Worm (Caenorhabditis elegans) whole organism, dauer: Measurements from ENCODE around the gene nlp-34.

Source experiments
- unc-62 ChIP-seq: sonication (generic microtip); optimal IDR thresholded peaks from 2 replicates; lab custom pipeline; 2017; ENCODE audit warnings: missing biosample characterization, missing genetic modification reagents, missing genetic modification characterization

nlp-34 gene

DNA sequence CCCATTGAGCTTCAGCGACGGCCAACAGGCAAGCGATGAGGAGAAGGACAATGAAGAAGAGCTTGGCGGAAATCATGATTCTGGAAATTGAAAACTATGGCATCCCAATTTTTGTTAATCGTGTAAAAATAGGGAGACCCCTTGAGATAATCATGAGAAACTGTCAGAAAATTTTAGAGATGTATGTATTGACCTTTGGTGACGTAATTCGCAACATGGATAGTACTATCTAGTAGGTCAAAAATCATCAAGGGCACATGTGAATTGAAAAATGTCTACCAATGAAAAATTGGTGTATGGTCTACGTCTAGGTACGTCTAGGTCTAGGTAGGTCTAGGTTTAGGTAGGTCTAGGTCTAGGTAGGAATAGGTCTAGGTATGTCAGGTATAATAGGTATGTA, at the start of gene nlp-34:
nlp-34 (minus strand) TSS at position 82 of the 400 bp plus-strand sequence.
- no peak for TF ChIP-seq unc-62 (GFP tag; lab: Kevin White, UChicago)

DNA sequence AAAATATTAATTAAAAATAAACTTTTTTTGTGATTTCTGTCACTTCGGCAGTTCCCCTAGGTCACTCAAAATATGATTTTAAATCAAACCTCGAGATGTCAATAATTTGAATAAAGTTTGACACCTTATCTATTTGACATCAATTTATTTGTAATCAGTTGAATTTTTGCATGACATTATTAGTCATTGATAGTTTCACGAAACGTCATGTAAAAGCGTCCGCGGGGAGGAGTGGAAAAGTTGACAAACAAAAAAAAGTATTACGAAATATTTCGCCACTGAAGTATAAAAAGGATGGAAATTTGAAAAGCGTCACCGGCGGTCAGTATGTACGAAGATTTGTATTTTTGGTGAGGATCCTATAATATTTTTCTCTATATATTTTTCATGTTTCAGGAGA, 45.8 kb upstream of the nlp-34 start, which contains the start of gene K09D9.1:
K09D9.1 (plus strand) TSS at position 271 of the 400 bp plus-strand sequence.
- TF ChIP-seq unc-62 (GFP tag; lab: Kevin White, UChicago), result no peak

DNA sequence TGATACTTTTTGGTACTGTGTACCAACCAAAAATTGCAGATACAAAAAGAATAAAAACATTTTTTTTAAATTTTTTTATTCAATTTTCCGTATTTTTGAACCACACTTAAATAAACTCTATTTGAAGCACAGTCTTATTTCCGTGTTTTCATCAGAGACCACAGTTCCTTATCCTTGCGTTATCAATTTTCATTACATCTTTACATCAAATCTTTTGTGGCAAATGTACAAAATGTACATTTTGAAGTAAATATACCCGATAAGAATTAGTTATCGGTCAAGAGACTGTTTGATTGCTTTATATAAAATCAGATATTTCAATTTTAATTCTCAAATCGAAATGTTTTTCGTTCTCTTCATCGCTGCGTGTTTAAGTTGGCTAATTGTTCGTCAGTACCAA, 43.4 kb upstream of the nlp-34 start, which contains the start of gene cyp-35A3:
cyp-35A3 (plus strand) TSS at position 301 of the 400 bp plus-strand sequence.
- no peak for TF ChIP-seq unc-62 (GFP tag; lab: Kevin White, UChicago)

DNA sequence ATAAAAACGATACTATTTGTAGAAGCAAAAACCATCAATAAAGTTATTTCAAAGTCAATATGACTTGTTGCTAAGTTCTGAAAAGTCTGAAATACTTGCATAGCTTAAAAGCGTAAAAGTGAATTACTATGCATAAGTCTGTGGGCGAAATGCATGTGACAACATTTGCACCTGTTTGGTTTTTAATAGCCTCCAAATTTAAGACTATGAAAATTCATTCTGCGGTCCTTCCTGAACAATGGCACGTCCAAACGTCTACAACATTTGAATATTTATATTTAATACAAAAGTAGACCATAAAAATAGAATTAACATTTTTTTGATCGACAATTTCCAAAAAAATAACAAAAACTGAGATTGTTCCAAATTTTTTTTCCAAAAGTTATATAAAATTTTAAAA, 42.8 kb upstream of the nlp-34 start, which contains the start of gene K09D9.14:
K09D9.14 (minus strand) TSS at position 101 of the 400 bp plus-strand sequence.
- no peak for TF ChIP-seq unc-62 (GFP tag; lab: Kevin White, UChicago)

DNA sequence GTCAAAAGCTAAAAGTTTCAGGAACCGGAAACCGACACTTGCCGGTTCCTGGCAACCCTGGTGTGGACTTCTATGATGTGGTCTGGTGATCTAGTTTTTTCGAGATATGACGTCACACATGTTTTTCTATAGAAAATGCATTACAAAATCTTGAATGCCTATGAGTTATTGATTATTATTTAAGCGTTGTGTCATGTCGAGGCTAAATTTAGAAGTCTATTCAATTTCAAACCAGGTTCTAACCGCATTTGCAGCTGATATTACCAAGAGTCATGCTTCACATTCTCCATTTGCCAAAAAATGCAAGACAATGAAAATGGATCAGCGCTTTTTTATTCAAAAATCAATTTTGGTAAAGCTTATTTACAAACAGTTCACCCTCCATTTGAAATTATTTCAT, 40.3 kb upstream of the nlp-34 start, which contains the start of gene K09D9.3:
K09D9.3 (plus strand) TSS at position 301 of the 400 bp plus-strand sequence.
- TF ChIP-seq unc-62 (GFP tag; lab: Kevin White, UChicago), result no peak

DNA sequence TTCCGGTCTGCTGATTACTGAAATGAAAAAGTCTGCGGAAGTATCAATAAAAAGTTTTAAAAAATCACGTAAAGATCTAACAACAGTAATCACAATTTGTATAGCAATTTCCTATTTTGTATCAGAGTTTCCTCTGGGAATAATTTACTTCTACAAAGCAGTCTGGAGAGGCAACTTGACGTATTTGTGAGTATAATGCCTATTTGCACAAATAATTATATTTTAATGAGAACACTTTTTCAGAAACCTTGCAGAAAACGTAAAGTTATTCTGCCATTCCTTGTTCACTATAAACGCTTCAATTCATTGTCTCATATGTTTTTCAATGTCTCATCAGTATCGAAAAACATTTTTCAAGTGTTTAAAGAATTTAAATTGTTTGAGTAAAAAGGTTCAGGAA, 39.7 kb upstream of the nlp-34 start:
- TF ChIP-seq unc-62 (GFP tag; lab: Kevin White, UChicago), result no peak

DNA sequence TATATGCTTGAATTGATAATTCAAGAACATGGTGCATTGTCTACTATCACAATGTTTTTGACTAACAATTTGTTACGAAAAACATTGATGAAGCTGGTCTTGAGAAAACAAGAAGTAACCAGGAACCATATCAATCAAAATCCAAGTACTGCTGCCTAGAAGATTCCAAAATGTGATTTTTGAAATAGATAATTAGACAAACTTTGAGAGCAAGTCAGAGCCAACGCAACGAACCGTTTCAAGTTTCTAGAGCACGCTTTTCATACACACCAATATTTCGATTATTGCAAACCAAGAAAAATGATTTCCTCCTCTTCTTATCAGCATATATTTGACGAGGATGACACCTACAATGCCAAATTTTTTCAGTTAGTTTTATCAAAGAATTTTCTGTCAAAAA, 37.8 kb upstream of the nlp-34 start, which contains the start of gene srw-89:
srw-89 (plus strand) TSS at position 301 of the 400 bp plus-strand sequence.
- no peak for TF ChIP-seq unc-62 (GFP tag; lab: Kevin White, UChicago)

DNA sequence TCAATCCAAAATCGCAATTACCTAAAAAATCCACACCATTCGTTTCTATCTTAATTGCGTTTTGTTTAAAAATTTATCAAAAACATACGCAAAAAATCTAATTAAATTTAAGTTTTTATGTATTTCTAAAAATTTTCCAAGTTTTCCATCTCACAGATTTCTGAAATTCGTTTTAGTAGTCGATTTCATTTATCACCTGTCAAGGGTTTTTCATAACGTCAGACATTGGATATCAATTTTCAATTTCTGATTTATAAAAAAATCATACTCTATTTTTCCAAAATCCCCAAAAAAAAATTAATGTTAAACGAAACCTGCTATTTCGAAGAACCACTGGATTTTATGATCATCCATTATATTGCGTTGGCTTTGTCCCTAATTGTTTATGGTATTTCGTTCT, 31.2 kb upstream of the nlp-34 start, which contains the start of gene srh-4:
srh-4 (plus strand) TSS at position 301 of the 400 bp plus-strand sequence.
- TF ChIP-seq unc-62 (GFP tag; lab: Kevin White, UChicago), result no peak

DNA sequence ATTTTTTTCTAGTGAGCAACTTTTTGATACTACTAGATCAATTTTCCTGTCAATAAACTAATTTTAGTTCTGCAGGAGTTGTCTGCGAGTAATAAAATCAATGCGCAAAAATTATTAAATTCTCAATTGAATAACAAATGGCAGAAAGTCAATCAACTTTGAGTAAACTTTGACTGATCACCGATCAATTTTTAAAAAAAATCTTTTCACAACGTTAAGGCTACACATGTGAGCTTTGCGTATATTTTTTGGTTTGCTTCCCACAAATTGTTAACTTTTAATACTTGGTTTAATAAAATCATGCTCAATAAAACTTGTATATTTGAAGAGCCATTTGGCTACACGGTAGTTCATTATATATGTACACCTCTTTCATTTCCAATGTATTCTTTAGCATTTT, 29.0 kb upstream of the nlp-34 start, which contains the start of gene srh-7:
srh-7 (plus strand) TSS at position 301 of the 400 bp plus-strand sequence.
- TF ChIP-seq unc-62 (GFP tag; lab: Kevin White, UChicago), result no peak

DNA sequence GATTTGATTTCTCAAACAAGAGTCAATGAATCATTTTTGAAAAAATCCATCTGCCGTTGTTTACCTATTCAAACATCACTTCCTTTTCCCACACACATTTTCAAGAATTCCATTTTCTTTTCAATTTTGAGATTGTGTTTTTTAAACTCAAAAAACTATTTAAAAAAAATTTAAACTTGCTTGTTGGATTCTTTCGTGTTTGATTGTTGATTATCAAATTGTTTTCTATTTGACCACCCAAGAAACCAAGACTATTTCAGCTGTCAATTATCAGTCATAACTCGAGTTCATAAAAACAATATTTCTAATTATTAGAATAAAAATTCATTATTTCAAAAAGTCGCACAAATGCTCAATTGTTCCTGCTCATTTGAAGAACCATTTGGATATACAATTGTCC, 26.3 kb upstream of the nlp-34 start, which contains the start of gene srh-8:
srh-8 (plus strand) TSS at position 301 of the 400 bp plus-strand sequence.
- no peak for TF ChIP-seq unc-62 (GFP tag; lab: Kevin White, UChicago)

DNA sequence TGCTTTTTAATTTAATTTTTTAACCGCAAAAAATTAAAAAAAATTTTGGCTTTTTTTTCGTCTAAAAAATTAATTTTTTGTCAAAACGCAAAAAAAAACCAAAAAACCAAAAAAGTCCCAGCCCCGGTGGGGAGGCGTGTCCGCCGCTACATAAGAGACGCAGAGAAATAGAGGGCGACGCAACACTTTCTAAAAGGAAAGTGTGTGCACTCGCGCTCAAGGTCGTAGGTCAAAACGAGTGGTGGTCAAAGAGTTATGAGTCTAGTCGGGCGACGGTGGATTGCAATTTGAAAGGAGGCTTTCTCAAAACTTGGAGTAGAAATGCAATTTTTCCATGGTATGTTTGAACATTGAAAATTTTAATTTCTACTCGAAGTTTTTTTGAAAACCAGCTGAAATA, 25.6 kb upstream of the nlp-34 start:
- TF ChIP-seq unc-62 (GFP tag; lab: Kevin White, UChicago), result no peak

DNA sequence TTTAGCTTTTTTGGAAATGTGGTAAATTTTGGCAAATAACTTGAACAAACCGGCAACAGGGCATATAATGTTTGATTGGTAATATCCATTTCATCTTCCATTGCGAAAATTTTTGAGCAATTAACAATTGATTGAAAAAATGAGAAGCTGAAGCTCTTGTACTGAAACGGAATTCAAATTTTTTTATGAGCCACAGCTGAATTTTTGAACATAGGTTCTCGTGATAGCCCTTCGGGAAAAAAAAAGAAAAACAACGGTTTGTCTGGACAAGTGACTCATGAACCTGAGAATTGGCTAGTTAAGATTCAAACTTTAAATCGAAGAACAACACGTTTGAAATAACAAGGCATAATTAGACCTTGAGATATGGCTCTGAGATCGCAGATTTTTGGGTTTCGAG, 16.9 kb upstream of the nlp-34 start, which contains the start of gene srx-62:
srx-62 (minus strand) TSS at position 101 of the 400 bp plus-strand sequence.
- TF ChIP-seq unc-62 (GFP tag; lab: Kevin White, UChicago), result no peak

DNA sequence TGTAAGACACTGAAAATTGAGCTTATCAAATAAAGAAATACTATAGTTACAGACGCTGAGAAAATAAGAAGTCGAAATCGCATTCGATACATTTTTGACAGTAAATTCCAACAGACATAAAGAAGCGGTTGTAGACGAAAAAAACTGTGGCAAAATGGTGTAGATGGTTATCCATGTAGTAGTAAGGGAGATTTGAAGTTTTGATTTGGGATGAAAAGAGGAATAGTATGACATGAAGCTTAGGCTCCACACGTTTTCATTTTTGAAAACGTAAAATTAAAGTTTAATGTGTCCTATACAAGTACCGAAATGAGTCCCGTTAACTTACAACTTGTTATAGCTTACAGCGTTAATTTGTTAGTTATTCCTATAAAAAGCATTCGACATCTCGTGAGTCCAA, 15.1 kb upstream of the nlp-34 start, which contains the start of gene K09D9.9:
K09D9.9 (minus strand) TSS at position 101 of the 400 bp plus-strand sequence.
- TF ChIP-seq unc-62 (GFP tag; lab: Kevin White, UChicago), result no peak

DNA sequence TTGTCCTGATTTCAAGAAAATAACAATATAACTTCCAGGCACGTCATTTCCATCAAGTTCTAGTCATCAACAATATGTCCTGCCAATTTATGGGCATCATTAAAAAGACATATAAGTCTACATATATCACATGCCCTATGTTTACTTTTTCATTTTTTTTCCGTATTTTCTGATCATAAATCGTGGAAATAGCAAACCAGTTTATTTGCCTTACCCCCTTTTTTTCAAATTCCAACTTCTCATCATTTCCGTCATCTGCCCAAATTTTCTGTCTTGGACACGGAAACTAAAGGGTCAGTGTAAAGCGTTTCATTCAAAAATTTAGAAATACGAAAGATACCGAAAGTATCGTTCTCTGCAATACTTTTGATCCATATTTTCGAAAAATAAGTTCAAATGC, 13.4 kb upstream of the nlp-34 start:
- TF ChIP-seq unc-62 (GFP tag; lab: Kevin White, UChicago), result no peak

DNA sequence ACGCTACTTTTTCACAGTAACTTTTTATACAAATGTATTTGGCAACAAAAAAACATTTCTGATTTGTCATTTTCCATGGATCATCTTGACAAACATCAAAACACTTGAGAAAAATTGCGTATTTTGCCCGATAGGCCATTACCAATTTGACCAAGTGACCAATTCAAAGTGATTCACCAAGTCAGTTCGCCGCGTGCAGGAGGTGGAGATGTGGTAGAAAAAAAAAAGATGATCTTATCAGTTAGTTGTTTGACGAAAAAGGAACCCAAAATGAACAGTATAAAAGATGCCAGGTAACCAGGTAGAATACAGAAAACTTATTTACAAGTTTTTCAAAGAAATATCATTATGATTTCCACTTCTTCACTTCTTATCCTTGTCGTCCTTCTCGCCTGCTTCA, 10.1 kb upstream of the nlp-34 start, which contains the start of gene nlp-27:
nlp-27 (plus strand) TSS at position 309 of the 400 bp plus-strand sequence.
- TF ChIP-seq unc-62 (GFP tag; lab: Kevin White, UChicago), result no peak

DNA sequence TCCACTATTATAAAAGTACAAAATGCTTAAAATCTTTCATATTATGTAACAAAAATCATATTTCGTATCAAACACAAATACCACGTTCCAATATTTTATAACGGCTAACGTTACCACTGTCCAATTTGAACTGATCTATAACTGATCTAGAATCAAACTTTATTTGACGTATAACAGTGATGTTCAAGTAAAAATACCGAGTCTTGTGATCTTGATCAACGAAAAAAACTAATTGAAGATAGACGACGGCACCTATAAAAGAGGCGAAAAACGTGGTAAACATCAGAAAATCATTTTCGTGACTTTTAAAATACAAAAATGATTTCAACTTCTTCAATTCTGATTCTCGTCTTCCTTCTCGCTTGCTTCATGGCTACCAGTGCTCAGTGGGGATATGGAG, 8.7 kb upstream of the nlp-34 start, which contains the start of gene nlp-28:
nlp-28 (plus strand) TSS at position 285 of the 400 bp plus-strand sequence.
- TF ChIP-seq unc-62 (GFP tag; lab: Kevin White, UChicago), result no peak

DNA sequence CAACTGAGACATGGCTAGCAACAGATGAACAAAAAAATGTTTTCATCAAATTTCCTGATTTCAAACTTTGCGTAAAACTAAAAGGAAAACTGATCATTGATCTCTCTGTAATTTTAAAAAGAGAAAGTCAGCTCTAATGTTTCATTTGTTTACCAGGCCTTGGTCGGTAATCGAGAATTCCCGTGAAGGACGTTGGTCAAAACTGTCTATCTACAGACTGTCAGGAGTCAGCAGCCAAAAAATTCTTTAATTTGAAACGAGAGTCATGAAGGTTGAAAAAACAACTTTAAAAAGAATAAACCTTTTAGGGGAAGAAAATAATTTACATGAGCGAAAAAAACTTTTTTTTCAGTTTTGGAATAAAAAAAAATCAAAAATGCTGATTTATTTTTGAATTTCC, 6.2 kb upstream of the nlp-34 start:
- no peak for TF ChIP-seq unc-62 (GFP tag; lab: Kevin White, UChicago)
